Fruit fly (Drosophila melanogaster) whole organism, embryonic: ENCODE results near the gene Pde9.

Experiments used
- CG10267 ChIP-seq: fragments of 200-800 bp; sonication (Bioruptor generic); optimal IDR thresholded peaks from 2 replicates; lab custom pipeline; 2018; ENCODE audit warnings: missing biosample characterization, mild to moderate bottlenecking, missing genetic modification characterization, moderate library complexity
- CG11247 ChIP-seq: fragments of 200-800 bp; sonication (Bioruptor generic); IDR thresholded peaks from 2 replicates; pipeline ENCODE4 v1.3.6; 2022; ENCODE audit warnings: missing biosample characterization, missing genetic modification characterization
- CG12219 ChIP-seq: fragments of 200-800 bp; sonication (Bioruptor generic); optimal IDR thresholded peaks from 3 replicates; lab custom pipeline; 2018; ENCODE audit warnings: missing biosample characterization, mild to moderate bottlenecking, missing genetic modification characterization
- CG14050 ChIP-seq: fragments of 200-800 bp; sonication (Bioruptor generic); IDR thresholded peaks from 3 replicates; pipeline ENCODE4 v1.3.6; 2022; ENCODE audit warnings: missing biosample characterization, missing genetic modification characterization
- CG14710 ChIP-seq: fragments of 200-800 bp; sonication (Bioruptor generic); optimal IDR thresholded peaks from 3 replicates; lab custom pipeline; 2019; ENCODE audit warnings: missing biosample characterization, mild to moderate bottlenecking, missing genetic modification characterization, moderate library complexity
- CG14965 ChIP-seq: fragments of 200-800 bp; sonication (Bioruptor generic); optimal IDR thresholded peaks from 2 replicates; lab custom pipeline; 2016; ENCODE audit warnings: missing biosample characterization, missing genetic modification characterization, borderline replicate concordance
- CG1832 ChIP-seq: fragments of 200-800 bp; sonication (Bioruptor generic); optimal IDR thresholded peaks from 2 replicates; lab custom pipeline; 2017; ENCODE audit warnings: missing biosample characterization, mild to moderate bottlenecking, missing genetic modification characterization, inconsistent platforms
- CG3065 ChIP-seq: fragments of 200-800 bp; sonication (Bioruptor generic); optimal IDR thresholded peaks from 2 replicates; lab custom pipeline; 2016; ENCODE audit warnings: missing biosample characterization, missing genetic modification characterization
- CG31365 ChIP-seq: fragments of 200-800 bp; sonication (Bioruptor generic); optimal IDR thresholded peaks from 2 replicates; lab custom pipeline; 2018; ENCODE audit warnings: missing biosample characterization, mild to moderate bottlenecking, missing genetic modification characterization
- CG4854 ChIP-seq: fragments of 200-800 bp; sonication (Bioruptor generic); optimal IDR thresholded peaks from 2 replicates; lab custom pipeline; 2016; ENCODE audit warnings: missing biosample characterization, missing genetic modification characterization, inconsistent platforms
- CG5245 ChIP-seq: fragments of 200-800 bp; sonication (Bioruptor generic); optimal IDR thresholded peaks from 3 replicates; lab custom pipeline; 2016; ENCODE audit warnings: missing biosample characterization, missing genetic modification characterization
- CG7745 ChIP-seq: fragments of 200-800 bp; sonication (Bioruptor generic); optimal IDR thresholded peaks from 2 replicates; lab custom pipeline; 2018; ENCODE audit warnings: missing biosample characterization, mild to moderate bottlenecking, missing genetic modification characterization, moderate library complexity
- CG7839 ChIP-seq: fragments of 200-800 bp; sonication (Bioruptor generic); optimal IDR thresholded peaks from 3 replicates; lab custom pipeline; 2018; ENCODE audit warnings: missing biosample characterization, mild to moderate bottlenecking, missing genetic modification characterization, moderate library complexity
- CG8388 ChIP-seq: fragments of 200-800 bp; sonication (Bioruptor generic); optimal IDR thresholded peaks from 2 replicates; lab custom pipeline; 2019; ENCODE audit warnings: missing biosample characterization, mild to moderate bottlenecking, missing genetic modification characterization, moderate library complexity
- CHES-1-like ChIP-seq: fragments of 200-800 bp; sonication (Bioruptor generic); optimal IDR thresholded peaks from 2 replicates; lab custom pipeline; 2016; ENCODE audit warnings: missing biosample characterization, missing genetic modification characterization
- CkIIα-i1 ChIP-seq: fragments of 200-800 bp; sonication (Bioruptor generic); IDR thresholded peaks from 2 replicates; pipeline ENCODE4 v1.3.6; 2022; ENCODE audit warnings: missing biosample characterization, missing genetic modification characterization
- D19A ChIP-seq: fragments of 200-800 bp; optimal IDR thresholded peaks from 3 replicates; lab custom pipeline; 2019; ENCODE audit warnings: missing biosample characterization, mild to moderate bottlenecking, missing genetic modification characterization, moderate library complexity
- Doc2 ChIP-seq: fragments of 200-800 bp; sonication (Bioruptor generic); IDR thresholded peaks from 2 replicates; pipeline ENCODE4 v1.3.6; 2022; ENCODE audit warnings: missing biosample characterization, missing genetic modification characterization
- Doc3 ChIP-seq: fragments of 200-800 bp; sonication (Bioruptor generic); IDR thresholded peaks from 3 replicates; pipeline ENCODE4 v1.3.6; 2022; ENCODE audit warnings: missing biosample characterization, missing genetic modification characterization; ENCODE audit not compliant: partially characterized antibody
- HLHmδ ChIP-seq: fragments of 200-800 bp; sonication (Bioruptor generic); optimal IDR thresholded peaks from 2 replicates; lab custom pipeline; 2018; ENCODE audit warnings: missing biosample characterization, mild to moderate bottlenecking, missing genetic modification characterization, moderate library complexity
- Hr39 ChIP-seq: fragments of >200 bp; optimal IDR thresholded peaks from 2 replicates; lab custom pipeline; 2017
- Hsf ChIP-seq: fragments of 200-800 bp; sonication (Bioruptor generic); optimal IDR thresholded peaks from 3 replicates; lab custom pipeline; 2016; ENCODE audit warnings: missing biosample characterization, missing genetic modification characterization
- Kr ChIP-seq: fragments of 200-800 bp; sonication (Bioruptor generic); optimal IDR thresholded peaks from 2 replicates; lab custom pipeline; 2017; ENCODE audit warnings: missing biosample characterization, mild to moderate bottlenecking, missing genetic modification characterization
- Neu2 ChIP-seq: fragments of 200-800 bp; sonication (Bioruptor generic); optimal IDR thresholded peaks from 3 replicates; lab custom pipeline; 2016; ENCODE audit warnings: missing biosample characterization, missing genetic modification characterization, borderline replicate concordance
- Scr ChIP-seq: fragments of 200-800 bp; sonication (Bioruptor generic); IDR thresholded peaks from 2 replicates; pipeline ENCODE4 v1.3.6; 2022; ENCODE audit warnings: missing biosample characterization, missing genetic modification characterization; ENCODE audit not compliant: partially characterized antibody
- Ssrp ChIP-seq: fragments of 200-800 bp; sonication (Bioruptor generic); optimal IDR thresholded peaks from 2 replicates; lab custom pipeline; 2018; ENCODE audit warnings: missing biosample characterization, mild to moderate bottlenecking, missing genetic modification characterization, moderate library complexity
- az2 ChIP-seq: fragments of 200-800 bp; sonication (Bioruptor generic); optimal IDR thresholded peaks from 3 replicates; lab custom pipeline; 2016; ENCODE audit warnings: missing biosample characterization, missing genetic modification characterization
- bigmax ChIP-seq: fragments of 200-800 bp; sonication (Bioruptor generic); optimal IDR thresholded peaks from 2 replicates; lab custom pipeline; 2018; ENCODE audit warnings: missing biosample characterization, mild to moderate bottlenecking, missing genetic modification characterization
- bsh ChIP-seq, 2 experiments: fragments of 200-800 bp; sonication (Bioruptor generic); optimal IDR thresholded peaks; 2 replicates each; lab custom pipeline; 2017 to 2018; ENCODE audit warnings: mild to moderate bottlenecking in 2 of 2, missing biosample characterization in 2 of 2, missing genetic modification characterization in 2 of 2, moderate library complexity in 1 of 2
- cato ChIP-seq: fragments of 200-800 bp; sonication (Bioruptor generic); optimal IDR thresholded peaks from 2 replicates; lab custom pipeline; 2016; ENCODE audit warnings: missing biosample characterization, missing genetic modification characterization, borderline replicate concordance
- da ChIP-seq: fragments of 200-800 bp; sonication (Bioruptor generic); optimal IDR thresholded peaks from 2 replicates; lab custom pipeline; 2016; ENCODE audit warnings: missing biosample characterization, missing genetic modification characterization
- fd102C ChIP-seq: fragments of 200-800 bp; sonication (Bioruptor generic); optimal IDR thresholded peaks from 2 replicates; lab custom pipeline; 2018; ENCODE audit warnings: missing biosample characterization, mild to moderate bottlenecking, missing genetic modification characterization, moderate library complexity
- fru ChIP-seq: fragments of >200 bp; optimal IDR thresholded peaks from 2 replicates; lab custom pipeline; 2017
- hth ChIP-seq: fragments of >200 bp; optimal IDR thresholded peaks from 2 replicates; lab custom pipeline; 2017; ENCODE audit warnings: inconsistent platforms
- lab ChIP-seq: fragments of 200-800 bp; sonication (Bioruptor generic); optimal IDR thresholded peaks from 3 replicates; lab custom pipeline; 2017; ENCODE audit warnings: missing biosample characterization, missing genetic modification characterization, mild to moderate bottlenecking, moderate library complexity, missing genetic modification reagents
- mld ChIP-seq: fragments of 200-800 bp; sonication (Bioruptor generic); IDR thresholded peaks from 3 replicates; pipeline ENCODE4 v1.3.6; 2022; ENCODE audit warnings: missing biosample characterization, missing genetic modification characterization; ENCODE audit not compliant: partially characterized antibody
- nerfin-1 ChIP-seq: fragments of 200-800 bp; sonication (Bioruptor generic); optimal IDR thresholded peaks from 3 replicates; lab custom pipeline; 2019; ENCODE audit warnings: missing biosample characterization, mild to moderate bottlenecking, missing genetic modification characterization, moderate library complexity
- nerfin-2 ChIP-seq: fragments of 200-800 bp; sonication (Bioruptor generic); IDR thresholded peaks from 2 replicates; pipeline ENCODE4 v1.3.6; 2022; ENCODE audit warnings: missing biosample characterization, missing genetic modification characterization; ENCODE audit not compliant: partially characterized antibody
- oc ChIP-seq: fragments of 200-800 bp; sonication (Bioruptor generic); optimal IDR thresholded peaks from 2 replicates; lab custom pipeline; 2018; ENCODE audit warnings: missing biosample characterization, mild to moderate bottlenecking, missing genetic modification characterization, moderate library complexity
- pho ChIP-seq: fragments of 200-800 bp; sonication (Bioruptor generic); optimal IDR thresholded peaks from 2 replicates; lab custom pipeline; 2016; ENCODE audit warnings: missing biosample characterization, missing genetic modification characterization
- pita ChIP-seq: fragments of 200-800 bp; sonication (Bioruptor generic); optimal IDR thresholded peaks from 2 replicates; lab custom pipeline; 2017; ENCODE audit warnings: missing biosample characterization, mild to moderate bottlenecking, missing genetic modification characterization
- pros ChIP-seq: fragments of 200-800 bp; sonication (Bioruptor generic); optimal IDR thresholded peaks from 3 replicates; lab custom pipeline; 2019; ENCODE audit warnings: missing biosample characterization, mild to moderate bottlenecking, missing genetic modification characterization, moderate library complexity
- scrt ChIP-seq: fragments of 200-800 bp; sonication (Bioruptor generic); optimal IDR thresholded peaks from 2 replicates; lab custom pipeline; 2018; ENCODE audit warnings: missing biosample characterization, mild to moderate bottlenecking, missing genetic modification characterization, moderate library complexity
- slou ChIP-seq: fragments of 200-800 bp; sonication (Bioruptor generic); optimal IDR thresholded peaks from 3 replicates; lab custom pipeline; 2016; ENCODE audit warnings: missing biosample characterization, missing genetic modification characterization
- tap ChIP-seq: fragments of 200-800 bp; optimal IDR thresholded peaks from 3 replicates; lab custom pipeline; 2019; ENCODE audit warnings: missing biosample characterization, mild to moderate bottlenecking, missing genetic modification characterization, moderate library complexity
- tx ChIP-seq: fragments of 200-800 bp; sonication (Bioruptor generic); optimal IDR thresholded peaks from 2 replicates; lab custom pipeline; 2016; ENCODE audit warnings: missing biosample characterization, missing genetic modification characterization
- usp ChIP-seq: fragments of >200 bp; optimal IDR thresholded peaks from 2 replicates; lab custom pipeline; 2017; ENCODE audit warnings: missing biosample characterization, missing genetic modification characterization
- wdn ChIP-seq: fragments of 200-800 bp; sonication (Bioruptor generic); IDR thresholded peaks from 2 replicates; pipeline ENCODE4 v1.3.6; 2022; ENCODE audit warnings: missing biosample characterization, missing genetic modification characterization
- wor ChIP-seq: fragments of 200-800 bp; sonication (Bioruptor generic); IDR thresholded peaks from 2 replicates; pipeline ENCODE4 v1.3.6; 2022; ENCODE audit warnings: missing biosample characterization, missing genetic modification characterization

The Pde9 gene

dm6 chrX:12925426-12926256 lies 28.5 kb upstream of the Pde9 start (continued):
- TF ChIP-seq CG7839, result peak; percentile 74
- no peak for TF ChIP-seq CG3065 (GFP tag; lab: Kevin White, UChicago)
- peak; percentile 74 for TF ChIP-seq lab (GFP tag; lab: Kevin White, UChicago)
- peak; percentile 29 for TF ChIP-seq CG1832 (GFP tag; lab: Kevin White, UChicago)
- TF ChIP-seq CG11247, result peak; percentile 50; the same call in 1 of the 2 replicates
- TF ChIP-seq tap, result peak; percentile 46
- no peak for TF ChIP-seq Kr
- no peak for TF ChIP-seq pros
- peak; percentile 66 for TF ChIP-seq CG10267 (tag; lab: Kevin White, UChicago)
- TF ChIP-seq nerfin-1 (tag; lab: Kevin White, UChicago), result peak; percentile 23
- no peak for TF ChIP-seq da (GFP tag; lab: Kevin White, UChicago)
- TF ChIP-seq HLHmδ (GFP tag; lab: Kevin White, UChicago), result no peak
- TF ChIP-seq pita (GFP tag; lab: Kevin White, UChicago), result no peak
- peak; percentile 59 for TF ChIP-seq scrt (GFP tag; lab: Kevin White, UChicago)
- no peak for TF ChIP-seq mld (GFP tag; lab: Robert Waterston, UW)
- TF ChIP-seq CG14965 (GFP tag; lab: Kevin White, UChicago), result no peak
- TF ChIP-seq Doc3 (GFP tag; lab: Robert Waterston, UW), result no peak
- TF ChIP-seq CG5245 (GFP tag; lab: Kevin White, UChicago), result peak; percentile 1
- TF ChIP-seq cato, result no peak
- TF ChIP-seq CG8388 (GFP tag; lab: Kevin White, UChicago), result peak; percentile 50
- no peak for TF ChIP-seq CG31365 (tag; lab: Kevin White, UChicago)
- TF ChIP-seq CHES-1-like, result no peak
- no peak for TF ChIP-seq bigmax (GFP tag; lab: Kevin White, UChicago)
- no peak for TF ChIP-seq tx (GFP tag; lab: Kevin White, UChicago)
- no peak for TF ChIP-seq Scr (GFP tag; lab: Robert Waterston, UW)
- peak in 1 of 2 experiments; percentile 67 for TF ChIP-seq bsh (GFP tag; optimal IDR thresholded peaks at IDR 0.05; lab: Kevin White, UChicago)
- TF ChIP-seq CG12219 (GFP tag; lab: Kevin White, UChicago), result no peak
- no peak for TF ChIP-seq oc (tag; lab: Kevin White, UChicago)
- TF ChIP-seq pho (GFP tag; lab: Kevin White, UChicago), result no peak
- TF ChIP-seq Doc2, result no peak
- TF ChIP-seq Ssrp, result peak; percentile 32
- no peak for TF ChIP-seq CG4854
- no peak for TF ChIP-seq CkIIα-i1 (GFP tag; lab: Robert Waterston, UW)
- TF ChIP-seq az2 (GFP tag; lab: Kevin White, UChicago), result peak; percentile 44
- no peak for TF ChIP-seq fd102C (GFP tag; lab: Kevin White, UChicago)
- TF ChIP-seq wdn, result peak; percentile 55
- TF ChIP-seq nerfin-2 (GFP tag; lab: Robert Waterston, UW), result no peak
- TF ChIP-seq Neu2, result no peak
- no peak for TF ChIP-seq slou
- TF ChIP-seq CG14710 (tag; lab: Kevin White, UChicago), result peak; percentile 54
- peak; percentile 66 for TF ChIP-seq D19A
- peak; percentile 29; the same call in 2 of the 3 replicates for TF ChIP-seq CG14050 (GFP tag; lab: Robert Waterston, UW)
- no peak for TF ChIP-seq hth (lab: Kevin White, UChicago)
- no peak for TF ChIP-seq Hr39 (lab: Kevin White, UChicago)
- no peak for TF ChIP-seq usp (GFP tag; lab: Kevin White, UChicago)
- no peak for TF ChIP-seq fru (lab: Kevin White, UChicago)
- peak; percentile 45; the same call in 1 of the 2 replicates for TF ChIP-seq wor (GFP tag; lab: Robert Waterston, UW)
- no peak for TF ChIP-seq Hsf (GFP tag; lab: Kevin White, UChicago)
- no peak for TF ChIP-seq CG7745 (tag; lab: Kevin White, UChicago)
